Worm (Caenorhabditis elegans) whole organism, mixed stage, embryonic: Measurements from ENCODE around the gene M03B6.3.

Experiments
- blmp-1 ChIP-seq: fragments of 150-350 bp; optimal IDR thresholded peaks from 2 replicates; lab custom pipeline; 2014; ENCODE audit warnings: missing biosample characterization, missing genetic modification characterization
- ceh-39 ChIP-seq: fragments of 150-350 bp; optimal IDR thresholded peaks from 2 replicates; lab custom pipeline; 2014; ENCODE audit warnings: missing biosample characterization, missing genetic modification characterization
- ceh-43 ChIP-seq: fragments of 200-800 bp; sonication (Bioruptor generic); optimal IDR thresholded peaks from 2 replicates; lab custom pipeline; 2018; ENCODE audit warnings: mild to moderate bottlenecking, missing genetic modification characterization, moderate library complexity, missing compliant biosample characterization
- lin-13 ChIP-seq: fragments of 150-350 bp; optimal IDR thresholded peaks from 2 replicates; lab custom pipeline; 2014; ENCODE audit warnings: missing biosample characterization, missing genetic modification characterization
- lin-32 ChIP-seq: fragments of 200-800 bp; sonication (Bioruptor generic); optimal IDR thresholded peaks from 2 replicates; lab custom pipeline; 2018; ENCODE audit warnings: mild to moderate bottlenecking, missing genetic modification characterization, missing compliant biosample characterization
- mep-1 ChIP-seq: fragments of 150-350 bp; optimal IDR thresholded peaks from 2 replicates; lab custom pipeline; 2017; ENCODE audit warnings: missing biosample characterization, missing genetic modification reagents, missing genetic modification characterization, inconsistent platforms
- nhr-237 ChIP-seq: fragments of 150-350 bp; optimal IDR thresholded peaks from 2 replicates; lab custom pipeline; 2014; ENCODE audit warnings: missing biosample characterization, missing genetic modification characterization
- nhr-28 ChIP-seq: fragments of 150-350 bp; optimal IDR thresholded peaks from 2 replicates; lab custom pipeline; 2014; ENCODE audit warnings: missing biosample characterization, missing genetic modification characterization
- nhr-76 ChIP-seq: sonication (generic microtip); optimal IDR thresholded peaks from 2 replicates; lab custom pipeline; 2017; ENCODE audit warnings: missing biosample characterization, missing genetic modification characterization
- pha-4 ChIP-seq: fragments of 150-350 bp; optimal IDR thresholded peaks from 2 replicates; lab custom pipeline; 2018; ENCODE audit warnings: missing biosample characterization, missing genetic modification reagents, missing genetic modification characterization
- tbx-8 ChIP-seq: fragments of 200-800 bp; sonication (Bioruptor generic); optimal IDR thresholded peaks from 2 replicates; lab custom pipeline; 2018; ENCODE audit warnings: mild to moderate bottlenecking, missing genetic modification characterization, moderate library complexity, missing compliant biosample characterization
- unc-39 ChIP-seq: fragments of 150-350 bp; optimal IDR thresholded peaks from 2 replicates; lab custom pipeline; 2014; ENCODE audit warnings: missing biosample characterization, missing genetic modification characterization
- unc-62 ChIP-seq: fragments of 150-350 bp; optimal IDR thresholded peaks from 2 replicates; lab custom pipeline; 2014; ENCODE audit warnings: missing biosample characterization, missing genetic modification reagents, missing genetic modification characterization
- ztf-11 ChIP-seq: fragments of 150-350 bp; optimal IDR thresholded peaks from 2 replicates; lab custom pipeline; 2014; ENCODE audit warnings: missing biosample characterization, missing genetic modification characterization

DNA sequence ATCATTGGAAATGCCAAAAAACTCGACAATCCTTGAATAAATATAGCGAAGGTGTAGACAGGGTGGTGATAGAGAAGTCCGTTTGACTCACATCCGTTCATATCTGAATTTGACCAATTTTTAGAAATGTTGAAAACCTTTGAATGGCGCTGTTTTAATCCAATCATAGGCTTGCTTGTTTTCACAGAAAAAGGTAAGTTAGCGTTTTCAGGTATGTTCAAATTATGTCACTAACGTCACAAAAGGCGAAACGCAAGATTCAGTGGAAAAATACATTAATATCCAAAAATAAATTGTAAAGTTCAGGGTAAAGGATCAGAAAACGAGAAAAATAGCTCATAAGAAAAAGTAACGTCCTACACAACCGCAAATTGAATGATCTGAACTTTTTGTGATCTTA, 36.0 kb upstream of the M03B6.3 start, which contains the start of gene sra-38:
- TF ChIP-seq mep-1 (tag; lab: Kevin White, UChicago): no peak
- TF ChIP-seq unc-62 (GFP tag; lab: Kevin White, UChicago): no peak
- TF ChIP-seq ztf-11 (tag; lab: Kevin White, UChicago): no peak
- TF ChIP-seq nhr-76 (tag; lab: Kevin White, UChicago): no peak
- no peak for TF ChIP-seq blmp-1 (tag; lab: Kevin White, UChicago)
- no peak for TF ChIP-seq nhr-28 (tag; lab: Kevin White, UChicago)
- no peak for TF ChIP-seq ceh-43
- TF ChIP-seq lin-13 (tag; lab: Kevin White, UChicago): no peak
- TF ChIP-seq ceh-39 (tag; lab: Kevin White, UChicago): no peak
- no peak for TF ChIP-seq unc-39 (tag; lab: Kevin White, UChicago)
- TF ChIP-seq pha-4: no peak
- no peak for TF ChIP-seq tbx-8
- no peak for TF ChIP-seq lin-32 (GFP tag; lab: Kevin White, UChicago)
- TF ChIP-seq nhr-237 (tag; lab: Kevin White, UChicago): no peak
